Worm (Caenorhabditis elegans) whole organism, L4 larva: ENCODE results near the gene ain-1.

Source experiments
- D1046.2 ChIP-seq: fragments of 200-800 bp; sonication (Bioruptor generic); IDR thresholded peaks from 2 replicates; pipeline ENCODE4 v1.3.6; 2022; ENCODE audit warnings: missing genetic modification characterization, missing compliant biosample characterization
- F37D6.2 ChIP-seq: sonication (generic microtip); optimal IDR thresholded peaks from 2 replicates; lab custom pipeline; 2016; ENCODE audit warnings: mild to moderate bottlenecking, missing genetic modification characterization, missing compliant biosample characterization
- F44E2.7 ChIP-seq: fragments of 200-800 bp; sonication (Bioruptor generic); IDR thresholded peaks from 2 replicates; pipeline ENCODE4 v2.1.2; 2022; ENCODE audit warnings: missing genetic modification characterization, missing compliant biosample characterization
- F49E8.2 ChIP-seq: sonication (generic microtip); optimal IDR thresholded peaks from 2 replicates; lab custom pipeline; 2016; ENCODE audit warnings: missing compliant biosample characterization, mild to moderate bottlenecking, missing genetic modification characterization, borderline replicate concordance
- R02D3.7 ChIP-seq: fragments of 150-350 bp; sonication (generic microtip); optimal IDR thresholded peaks from 3 replicates; lab custom pipeline; 2014; ENCODE audit warnings: missing biosample characterization, missing genetic modification characterization
- T20F7.1 ChIP-seq: fragments of 200-800 bp; sonication (Bioruptor generic); optimal IDR thresholded peaks from 2 replicates; lab custom pipeline; 2018; ENCODE audit warnings: mild to moderate bottlenecking, missing genetic modification characterization, missing compliant biosample characterization
- T26A8.4 ChIP-seq: fragments of 200-800 bp; sonication (Bioruptor generic); IDR thresholded peaks from 2 replicates; pipeline ENCODE4 v1.3.6; 2022; ENCODE audit warnings: missing genetic modification characterization, missing compliant biosample characterization
- Y5F2A.4 ChIP-seq: fragments of 200-800 bp; sonication (Bioruptor generic); optimal IDR thresholded peaks from 2 replicates; lab custom pipeline; 2018; ENCODE audit warnings: mild to moderate bottlenecking, missing genetic modification characterization, missing compliant biosample characterization
- Y75B8A.6 ChIP-seq: fragments of 200-800 bp; sonication (Bioruptor generic); IDR thresholded peaks from 2 replicates; pipeline ENCODE4 v1.3.6; 2022; ENCODE audit warnings: missing genetic modification reagents, missing genetic modification characterization, missing compliant biosample characterization
- ZK546.5 ChIP-seq, 2 experiments: sonication (generic microtip); optimal IDR thresholded peaks; 2 replicates each; lab custom pipeline; 2017; ENCODE audit warnings: missing biosample characterization in 2 of 2, missing genetic modification characterization in 2 of 2
- aly-2 ChIP-seq: sonication (generic microtip); optimal IDR thresholded peaks from 2 replicates; lab custom pipeline; 2018; ENCODE audit warnings: missing biosample characterization, missing genetic modification characterization
- ctbp-1 ChIP-seq: fragments of 200-800 bp; sonication (Bioruptor generic); IDR thresholded peaks from 2 replicates; pipeline ENCODE4 v1.3.6; 2022; ENCODE audit warnings: missing genetic modification reagents, missing genetic modification characterization, missing compliant biosample characterization
- daf-16 ChIP-seq, 3 experiments: sonication (generic microtip); optimal IDR thresholded peaks; 2 replicates each; lab custom pipeline; 2016 to 2017; ENCODE audit warnings: missing genetic modification characterization in 3 of 3, missing genetic modification reagents in 3 of 3, mild to moderate bottlenecking in 2 of 3, missing compliant biosample characterization in 2 of 3, missing biosample characterization in 1 of 3, moderate library complexity in 1 of 3
- daf-8 ChIP-seq: fragments of 200-800 bp; sonication (Bioruptor generic); IDR thresholded peaks from 2 replicates; pipeline ENCODE4 v1.3.6; 2022; ENCODE audit warnings: missing genetic modification characterization, missing compliant biosample characterization
- dmd-8 ChIP-seq: fragments of 200-800 bp; sonication (Bioruptor generic); IDR thresholded peaks from 2 replicates; pipeline ENCODE4 v1.3.6; 2022; ENCODE audit warnings: missing genetic modification characterization, missing compliant biosample characterization
- dmd-9 ChIP-seq: fragments of 200-800 bp; sonication (Bioruptor generic); IDR thresholded peaks from 2 replicates; pipeline ENCODE4 v1.3.6; 2022; ENCODE audit warnings: missing genetic modification reagents, missing genetic modification characterization, missing compliant biosample characterization
- egl-27 ChIP-seq: sonication (generic microtip); optimal IDR thresholded peaks from 3 replicates; lab custom pipeline; 2017; ENCODE audit warnings: missing biosample characterization, missing genetic modification reagents, missing genetic modification characterization
- egl-43 ChIP-seq: fragments of 200-800 bp; sonication (Bioruptor generic); IDR thresholded peaks from 2 replicates; pipeline ENCODE4 v1.3.6; 2022; ENCODE audit warnings: missing genetic modification reagents, missing genetic modification characterization, missing compliant biosample characterization
- hlh-11 ChIP-seq: fragments of 200-800 bp; sonication (Bioruptor generic); optimal IDR thresholded peaks from 2 replicates; lab custom pipeline; 2018; ENCODE audit warnings: mild to moderate bottlenecking, missing genetic modification characterization, missing compliant biosample characterization
- hlh-30 ChIP-seq: sonication (generic microtip); optimal IDR thresholded peaks from 2 replicates; lab custom pipeline; 2017; ENCODE audit warnings: antibody characterized with exemption, mild to moderate bottlenecking, missing genetic modification characterization, missing compliant biosample characterization; ENCODE audit not compliant: insufficient read depth
- jun-1 ChIP-seq: fragments of 150-350 bp; optimal IDR thresholded peaks from 2 replicates; lab custom pipeline; 2014; ENCODE audit warnings: missing biosample characterization, missing genetic modification reagents, missing genetic modification characterization
- lim-7 ChIP-seq: fragments of 200-800 bp; sonication (Bioruptor generic); IDR thresholded peaks from 2 replicates; pipeline ENCODE4 v1.3.6; 2022; ENCODE audit warnings: missing genetic modification characterization, missing compliant biosample characterization
- lin-38 ChIP-seq: fragments of 200-800 bp; sonication (Bioruptor generic); IDR thresholded peaks from 2 replicates; pipeline ENCODE4 v1.3.6; 2022; ENCODE audit warnings: missing genetic modification reagents, missing genetic modification characterization, missing compliant biosample characterization
- lsy-2 ChIP-seq, 2 experiments: fragments of 150-350 bp in 1 of 2; sonication (generic microtip) in 1 of 2; optimal IDR thresholded peaks; 2 replicates each; lab custom pipeline; 2014 to 2017; ENCODE audit warnings: missing biosample characterization in 2 of 2, missing genetic modification characterization in 2 of 2
- mes-2 ChIP-seq: sonication (generic microtip); optimal IDR thresholded peaks from 2 replicates; lab custom pipeline; 2016; ENCODE audit warnings: missing genotype, mild to moderate bottlenecking, missing genetic modification characterization, missing compliant biosample characterization; ENCODE audit not compliant: poor library complexity, severe bottlenecking
- mxl-2 ChIP-seq: fragments of 200-800 bp; sonication (Bioruptor generic); conservative IDR thresholded peaks from 2 replicates; pipeline ENCODE4 v1.3.6; 2022; ENCODE audit warnings: missing genetic modification reagents, missing genetic modification characterization, missing compliant biosample characterization
- nhr-111 ChIP-seq: fragments of 200-800 bp; sonication (Bioruptor generic); optimal IDR thresholded peaks from 2 replicates; lab custom pipeline; 2018; ENCODE audit warnings: mild to moderate bottlenecking, missing genetic modification characterization, missing compliant biosample characterization
- nhr-77 ChIP-seq: fragments of 150-350 bp; optimal IDR thresholded peaks from 2 replicates; lab custom pipeline; 2014; ENCODE audit warnings: missing biosample characterization, missing genetic modification characterization
- pha-4 ChIP-seq, 2 experiments: fragments of 150-350 bp in 1 of 2; fragments of 200-800 bp in 1 of 2; sonication (Bioruptor generic) in 1 of 2; IDR thresholded peaks in 1 of 2; optimal IDR thresholded peaks in 1 of 2; 2 replicates each; pipeline versions ENCODE4 v1.3.6 to Lab custom; 2014 to 2022; ENCODE audit warnings: missing genetic modification characterization in 2 of 2, missing genetic modification reagents in 2 of 2, missing biosample characterization in 1 of 2, missing compliant biosample characterization in 1 of 2
- php-3 ChIP-seq: fragments of 200-800 bp; sonication (Bioruptor generic); IDR thresholded peaks from 2 replicates; pipeline ENCODE4 v1.3.6; 2022; ENCODE audit warnings: missing genetic modification reagents, missing genetic modification characterization, missing compliant biosample characterization
- set-16 ChIP-seq: fragments of 200-800 bp; sonication (Bioruptor generic); IDR thresholded peaks from 2 replicates; pipeline ENCODE4 v1.3.6; 2022; ENCODE audit warnings: missing genetic modification reagents, missing genetic modification characterization, missing compliant biosample characterization
- snpc-4 ChIP-seq: fragments of 150-350 bp; optimal IDR thresholded peaks from 2 replicates; lab custom pipeline; 2014; ENCODE audit warnings: missing biosample characterization, missing genetic modification characterization
- zfp-3 ChIP-seq: fragments of 200-800 bp; sonication (Bioruptor generic); conservative IDR thresholded peaks from 2 replicates; pipeline ENCODE4 v1.3.6; 2022; ENCODE audit warnings: missing genetic modification reagents, missing genetic modification characterization, missing compliant biosample characterization
- zip-2 ChIP-seq: fragments of 150-350 bp; optimal IDR thresholded peaks from 2 replicates; lab custom pipeline; 2014; ENCODE audit warnings: missing biosample characterization, missing genetic modification characterization
- ztf-7 ChIP-seq: fragments of 150-350 bp; optimal IDR thresholded peaks from 2 replicates; lab custom pipeline; 2014; ENCODE audit warnings: missing biosample characterization, missing genetic modification characterization

The ain-1 gene

ce11 chrX:16590803-16591202 is 22.4 kb upstream of the ain-1 start (continued):
- no peak for TF ChIP-seq jun-1
- peak; percentile 87 for TF ChIP-seq dmd-8
- peak; percentile 79; the same call in 1 of the 2 replicates for TF ChIP-seq Y75B8A.6
- no peak for TF ChIP-seq T20F7.1 (GFP tag; lab: Kevin White, UChicago)
- TF ChIP-seq hlh-11 (tag; lab: Kevin White, UChicago), result peak; percentile 67
- peak; percentile 12 for TF ChIP-seq F49E8.2 (tag; lab: Kevin White, UChicago)
- peak; percentile 88 for TF ChIP-seq pha-4 (GFP tag; IDR thresholded peaks at IDR 0.05; lab: Robert Waterston, UW)
- no peak for TF ChIP-seq pha-4 (tag; optimal IDR thresholded peaks at IDR 0.05; lab: Kevin White, UChicago)
- peak; percentile 80; the same call in 1 of the 2 replicates for TF ChIP-seq D1046.2 (GFP tag; lab: Robert Waterston, UW)
- TF ChIP-seq mxl-2 (GFP tag; lab: Robert Waterston, UW), result peak; percentile 72
- peak; percentile 52 for TF ChIP-seq F37D6.2 (tag; lab: Kevin White, UChicago)
- no peak for TF ChIP-seq ZK546.5 (tag; optimal IDR thresholded peaks at IDR 0.05; lab: Kevin White, UChicago)
- peak; percentile 94 for TF ChIP-seq egl-43 (GFP tag; lab: Robert Waterston, UW)
- TF ChIP-seq hlh-30 (tag; lab: Kevin White, UChicago), result peak; percentile 58
- TF ChIP-seq lsy-2 (tag; optimal IDR thresholded peaks at IDR 0.05; lab: Kevin White, UChicago), result no peak
- TF ChIP-seq php-3 (GFP tag; lab: Robert Waterston, UW), result no peak
- peak; percentile 62 for TF ChIP-seq ztf-7
- TF ChIP-seq lim-7 (GFP tag; lab: Robert Waterston, UW), result peak; percentile 90
- peak; percentile 42 for TF ChIP-seq Y5F2A.4 (GFP tag; lab: Kevin White, UChicago)
- peak; percentile 75; the same call in 1 of the 2 replicates for TF ChIP-seq ctbp-1
- TF ChIP-seq nhr-111 (GFP tag; lab: Kevin White, UChicago), result no peak
- no peak for TF ChIP-seq egl-27 (tag; lab: Kevin White, UChicago)
- TF ChIP-seq lin-38, result no peak
- TF ChIP-seq daf-16 (GFP tag; optimal IDR thresholded peaks at IDR 0.05; lab: Kevin White, UChicago), result peak; percentile 36 to 80
- peak; percentile 58 for TF ChIP-seq daf-16 (tag; optimal IDR thresholded peaks at IDR 0.05; lab: Kevin White, UChicago)
- TF ChIP-seq F44E2.7 (GFP tag; lab: Robert Waterston, UW), result no peak
- TF ChIP-seq T26A8.4 (GFP tag; lab: Robert Waterston, UW), result peak; percentile 78; the same call in 1 of the 2 replicates
- TF ChIP-seq zip-2 (tag; lab: Kevin White, UChicago), result peak; percentile 68

ce11 chrX:16591533-16591932 is 21.7 kb upstream of the ain-1 start:
- TF ChIP-seq mes-2 (tag; lab: Kevin White, UChicago), result no peak
- TF ChIP-seq snpc-4 (tag; lab: Kevin White, UChicago), result no peak
- TF ChIP-seq zfp-3 (GFP tag; lab: Robert Waterston, UW), result no peak
- no peak for TF ChIP-seq dmd-8
- TF ChIP-seq daf-8 (GFP tag; lab: Robert Waterston, UW), result no peak
- TF ChIP-seq dmd-9 (GFP tag; lab: Robert Waterston, UW), result no peak
- TF ChIP-seq egl-43 (GFP tag; lab: Robert Waterston, UW), result 0 out of 2 replicates have a peak, but pooled peaks have one; percentile 53
- no peak for TF ChIP-seq R02D3.7 (tag; lab: Kevin White, UChicago)
- TF ChIP-seq nhr-77 (tag; lab: Kevin White, UChicago), result no peak
- peak; percentile 89 for TF ChIP-seq set-16 (GFP tag; lab: Robert Waterston, UW)

DNA sequence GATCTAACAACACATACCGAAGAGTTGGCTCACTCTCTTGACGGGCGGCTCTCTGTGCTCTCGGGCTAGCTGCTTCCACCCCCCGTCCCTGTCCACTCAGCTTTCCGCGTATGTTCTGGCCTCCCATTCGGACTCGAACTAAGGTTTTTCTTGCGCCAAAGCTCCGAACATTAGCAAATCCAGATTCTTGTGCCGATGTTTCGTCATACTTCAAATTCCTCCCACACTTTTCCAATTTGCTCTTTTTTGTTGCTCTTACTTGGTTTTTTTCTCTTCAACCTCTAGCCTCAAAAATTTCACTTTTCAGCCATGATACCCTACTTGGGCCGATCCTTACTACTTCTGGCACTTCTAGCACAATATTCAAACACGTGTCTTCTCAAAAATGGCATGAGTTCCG is 18.3 kb upstream of the ain-1 start, which contains the start of gene cdh-9:
Gene cdh-9 (plus strand): TSS at position 301 of the 400 bp plus-strand sequence.
- TF ChIP-seq set-16 (GFP tag; lab: Robert Waterston, UW) (0 out of 2 replicates have a peak, but pooled peaks have one; percentile 19), aly-2 (no peak)
